Worm (Caenorhabditis elegans): ENCODE measurements around the gene lys-10.

lys-10 gene

ce11 chrIV:8312105-8312504, 20.5 kb upstream of the lys-10 start:
- TF ChIP-seq ceh-39 (tag; optimal IDR thresholded peaks at IDR 0.05) (no peak), ceh-83 (GFP tag; optimal IDR thresholded peaks at IDR 0.05) (no peak)

- no peak for TF ChIP-seq drap-1 (GFP tag; optimal IDR thresholded peaks at IDR 0.05)
- TF ChIP-seq bed-3 (GFP tag; optimal IDR thresholded peaks at IDR 0.05) = no peak
- no peak for TF ChIP-seq snpc-4 (tag; optimal IDR thresholded peaks at IDR 0.05)
- no peak for TF ChIP-seq flh-1 (GFP tag; optimal IDR thresholded peaks at IDR 0.05)
- TF ChIP-seq sptf-1 (tag; optimal IDR thresholded peaks at IDR 0.05) = no peak
- no peak for TF ChIP-seq cnd-1 (tag; optimal IDR thresholded peaks at IDR 0.05)
- TF ChIP-seq pha-4 (tag; optimal IDR thresholded peaks at IDR 0.05) = no peak
- TF ChIP-seq elt-1 (tag; optimal IDR thresholded peaks at IDR 0.05; ENCODE audit: borderline replicate concordance, insufficient read depth) = no peak
- TF ChIP-seq nhr-76 (tag; optimal IDR thresholded peaks at IDR 0.05) = no peak
- no peak for TF ChIP-seq ceh-39 (tag; optimal IDR thresholded peaks at IDR 0.05)
- no peak for TF ChIP-seq nhr-28 (tag; optimal IDR thresholded peaks at IDR 0.05)
- TF ChIP-seq lin-13 (tag; optimal IDR thresholded peaks at IDR 0.05) = no peak
- no peak for TF ChIP-seq mls-2 (tag; optimal IDR thresholded peaks at IDR 0.05)
- TF ChIP-seq nhr-2 (tag; optimal IDR thresholded peaks at IDR 0.05) = no peak
- TF ChIP-seq zip-8 (tag; optimal IDR thresholded peaks at IDR 0.05) = no peak
- TF ChIP-seq unc-120 (tag; optimal IDR thresholded peaks at IDR 0.05; ENCODE audit: poor library complexity, severe bottlenecking) = no peak
- no peak for TF ChIP-seq hlh-1 (tag; optimal IDR thresholded peaks at IDR 0.05)
- TF ChIP-seq lsy-2 (tag; optimal IDR thresholded peaks at IDR 0.05) = no peak
- no peak for TF ChIP-seq nhr-237 (tag; optimal IDR thresholded peaks at IDR 0.05)
- no peak for TF ChIP-seq mep-1 (tag; optimal IDR thresholded peaks at IDR 0.05)
These were observed 19.8 kb upstream of the lys-10 start, which contains the start of gene F35H10.10 for ce11 chrIV:8312846-8313245. Gene F35H10.10, minus strand, starts transcription at chrIV:8312946.

DNA sequence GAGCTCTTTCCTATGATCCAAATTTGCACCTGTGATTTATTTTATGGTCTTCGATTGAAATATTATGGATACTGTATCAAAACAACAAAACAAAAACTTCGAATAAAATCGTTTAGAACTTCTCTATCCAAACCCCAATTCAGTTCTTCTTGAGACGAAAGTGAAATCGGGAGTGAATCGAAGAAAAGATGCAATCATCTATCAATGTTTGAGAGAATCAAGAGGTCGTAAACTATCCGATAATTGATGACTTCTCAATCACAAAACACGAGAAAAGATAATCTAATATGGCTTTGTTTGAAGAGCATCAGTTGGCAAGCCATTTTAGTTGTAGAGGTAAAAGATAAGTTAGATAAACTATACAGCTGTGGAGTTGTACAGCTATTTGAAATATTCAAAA, 14.8 kb upstream of the lys-10 start:
- TF ChIP-seq bed-3 (GFP tag; optimal IDR thresholded peaks at IDR 0.05) (no peak), ceh-39 (tag; optimal IDR thresholded peaks at IDR 0.05) (no peak), lsy-2 (tag; optimal IDR thresholded peaks at IDR 0.05) (no peak), nhr-76 (tag; optimal IDR thresholded peaks at IDR 0.05) (no peak)

DNA sequence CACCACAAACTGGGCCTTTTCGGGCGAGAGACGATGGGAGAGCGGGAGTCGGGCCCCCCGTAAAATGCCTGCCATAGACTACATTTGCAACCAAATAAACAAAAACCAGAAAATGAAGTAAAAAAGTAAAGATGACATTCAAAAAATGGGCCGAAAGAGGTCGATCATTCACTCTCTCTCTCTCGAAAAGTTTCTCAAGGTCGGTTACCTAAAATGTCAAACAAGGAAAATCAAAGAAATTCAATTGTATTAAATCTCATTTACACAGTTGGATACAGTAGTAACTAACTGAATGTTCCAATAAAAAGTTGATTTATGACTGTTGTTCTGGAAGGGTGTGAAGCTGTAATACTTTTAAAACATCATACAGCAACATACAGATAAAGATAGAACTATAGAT, 13.8 kb upstream of the lys-10 start:
- TF ChIP-seq ceh-39 (tag; optimal IDR thresholded peaks at IDR 0.05) = no peak
- TF ChIP-seq unc-120 (tag; optimal IDR thresholded peaks at IDR 0.05; ENCODE audit: poor library complexity, severe bottlenecking) = no peak
- no peak for TF ChIP-seq nhr-76 (tag; optimal IDR thresholded peaks at IDR 0.05)
- TF ChIP-seq ces-1 (GFP tag; optimal IDR thresholded peaks at IDR 0.05) = no peak
- TF ChIP-seq ceh-43 (GFP tag; optimal IDR thresholded peaks at IDR 0.05) = no peak
- TF ChIP-seq mab-5 (tag; optimal IDR thresholded peaks at IDR 0.05) = no peak
- no peak for TF ChIP-seq mls-2 (tag; optimal IDR thresholded peaks at IDR 0.05)
- no peak for TF ChIP-seq zip-8 (tag; optimal IDR thresholded peaks at IDR 0.05)
- TF ChIP-seq nhr-2 (tag; optimal IDR thresholded peaks at IDR 0.05) = no peak
- no peak for TF ChIP-seq ztf-11 (tag; optimal IDR thresholded peaks at IDR 0.05)
- no peak for TF ChIP-seq nhr-28 (tag; optimal IDR thresholded peaks at IDR 0.05)
- TF ChIP-seq lin-13 (tag; optimal IDR thresholded peaks at IDR 0.05) = no peak
- no peak for TF ChIP-seq M03D4.4 (tag; optimal IDR thresholded peaks at IDR 0.05)
- no peak for TF ChIP-seq lin-32 (GFP tag; optimal IDR thresholded peaks at IDR 0.05)
- TF ChIP-seq blmp-1 (tag; optimal IDR thresholded peaks at IDR 0.05) = no peak
- TF ChIP-seq unc-62 (GFP tag; optimal IDR thresholded peaks at IDR 0.05) = no peak

- no peak for TF ChIP-seq zip-8 (tag; optimal IDR thresholded peaks at IDR 0.05)
- TF ChIP-seq unc-120 (tag; optimal IDR thresholded peaks at IDR 0.05; ENCODE audit: poor library complexity, severe bottlenecking) = no peak
- no peak for TF ChIP-seq snpc-4 (tag; optimal IDR thresholded peaks at IDR 0.05)
- TF ChIP-seq ceh-83 (GFP tag; optimal IDR thresholded peaks at IDR 0.05) = no peak
- TF ChIP-seq lin-13 (tag; optimal IDR thresholded peaks at IDR 0.05) = no peak
- TF ChIP-seq M03D4.4 (tag; optimal IDR thresholded peaks at IDR 0.05) = no peak
- no peak for TF ChIP-seq lsy-2 (tag; optimal IDR thresholded peaks at IDR 0.05)
- no peak for TF ChIP-seq nhr-12 (tag; optimal IDR thresholded peaks at IDR 0.05)
- TF ChIP-seq nhr-2 (tag; optimal IDR thresholded peaks at IDR 0.05) = no peak
These were observed 7.0 kb upstream of the lys-10 start, which contains the start of gene F35H10.3 for ce11 chrIV:8325667-8326066. Gene F35H10.3, plus strand, starts transcription at chrIV:8325967.

ce11 chrIV:8328913-8329312, 3.7 kb upstream of the lys-10 start, which contains the start of gene F35H10.2:
Gene F35H10.2, plus strand, starts transcription at chrIV:8329213.
- TF ChIP-seq unc-120 (tag; optimal IDR thresholded peaks at IDR 0.05; ENCODE audit: poor library complexity, severe bottlenecking) (no peak), ceh-43 (GFP tag; optimal IDR thresholded peaks at IDR 0.05) (no peak), unc-62 (GFP tag; optimal IDR thresholded peaks at IDR 0.05) (no peak), ceh-83 (GFP tag; optimal IDR thresholded peaks at IDR 0.05) (no peak), hlh-1 (tag; optimal IDR thresholded peaks at IDR 0.05) (no peak), drap-1 (GFP tag; optimal IDR thresholded peaks at IDR 0.05) (no peak), cnd-1 (tag; optimal IDR thresholded peaks at IDR 0.05) (no peak), ham-2 (GFP tag; optimal IDR thresholded peaks at IDR 0.05) (no peak), nhr-12 (tag; optimal IDR thresholded peaks at IDR 0.05) (no peak), sptf-1 (tag; optimal IDR thresholded peaks at IDR 0.05) (no peak), ces-1 (GFP tag; optimal IDR thresholded peaks at IDR 0.05) (no peak), snpc-4 (tag; optimal IDR thresholded peaks at IDR 0.05) (no peak), nhr-237 (tag; optimal IDR thresholded peaks at IDR 0.05) (no peak), ceh-39 (tag; optimal IDR thresholded peaks at IDR 0.05) (no peak), unc-39 (tag; optimal IDR thresholded peaks at IDR 0.05) (no peak)

Measured in whole organism, mixed stage, embryonic.